Fruit fly (Drosophila melanogaster) whole organism, adult: ENCODE data around the gene CG6937.

ENCODE experiments used
- CG11617 ChIP-seq: fragments of 200-800 bp; sonication (Bioruptor generic); optimal IDR thresholded peaks from 2 replicates; lab custom pipeline; 2017; ENCODE audit warnings: mild to moderate bottlenecking, missing biosample characterization, missing genetic modification reagents, missing genetic modification characterization
- CG12768 ChIP-seq: fragments of 200-800 bp; sonication (Bioruptor generic); optimal IDR thresholded peaks from 2 replicates; lab custom pipeline; 2017; ENCODE audit warnings: missing biosample characterization, missing genetic modification characterization, mild to moderate bottlenecking, moderate library complexity, missing genetic modification reagents
- CG14711 ChIP-seq: fragments of 200-800 bp; sonication (Bioruptor generic); optimal IDR thresholded peaks from 2 replicates; lab custom pipeline; 2018; ENCODE audit warnings: missing biosample characterization, mild to moderate bottlenecking, missing genetic modification characterization, moderate library complexity
- CG1620 ChIP-seq: fragments of 200-800 bp; sonication (Bioruptor generic); optimal IDR thresholded peaks from 2 replicates; lab custom pipeline; 2016; ENCODE audit warnings: missing biosample characterization, missing genetic modification characterization
- CG33017 ChIP-seq: fragments of 200-800 bp; sonication (Bioruptor generic); optimal IDR thresholded peaks from 2 replicates; lab custom pipeline; 2018; ENCODE audit warnings: missing biosample characterization, mild to moderate bottlenecking, missing genetic modification characterization, moderate library complexity
- CG5204 ChIP-seq: fragments of 200-800 bp; sonication (Bioruptor generic); optimal IDR thresholded peaks from 2 replicates; lab custom pipeline; 2016; ENCODE audit warnings: missing biosample characterization, missing genetic modification characterization
- CG7045 ChIP-seq: fragments of 200-800 bp; sonication (Bioruptor generic); optimal IDR thresholded peaks from 2 replicates; lab custom pipeline; 2017; ENCODE audit warnings: missing biosample characterization, mild to moderate bottlenecking, missing genetic modification characterization
- CG7101 ChIP-seq: fragments of 200-800 bp; sonication (Bioruptor generic); optimal IDR thresholded peaks from 2 replicates; lab custom pipeline; 2018; ENCODE audit warnings: missing biosample characterization, mild to moderate bottlenecking, missing genetic modification characterization, moderate library complexity
- Clk ChIP-seq: fragments of 200-800 bp; sonication (Bioruptor generic); optimal IDR thresholded peaks from 2 replicates; lab custom pipeline; 2017; ENCODE audit warnings: missing biosample characterization, missing genetic modification characterization
- Crg-1 ChIP-seq: fragments of 200-800 bp; sonication (Bioruptor generic); optimal IDR thresholded peaks from 2 replicates; lab custom pipeline; 2016; ENCODE audit warnings: missing biosample characterization, missing genetic modification characterization
- Hr96 ChIP-seq: fragments of 200-800 bp; sonication (Bioruptor generic); optimal IDR thresholded peaks from 2 replicates; lab custom pipeline; 2016; ENCODE audit warnings: missing biosample characterization, missing genetic modification characterization
- Mnt ChIP-seq: fragments of 200-800 bp; sonication (Bioruptor generic); optimal IDR thresholded peaks from 2 replicates; lab custom pipeline; 2016; ENCODE audit warnings: missing biosample characterization, mild to moderate bottlenecking, missing genetic modification characterization
- bab1 ChIP-seq: fragments of 200-800 bp; sonication (Bioruptor generic); optimal IDR thresholded peaks from 3 replicates; lab custom pipeline; 2019; ENCODE audit warnings: missing biosample characterization, mild to moderate bottlenecking, missing genetic modification characterization, moderate library complexity
- cic ChIP-seq: fragments of 200-800 bp; sonication (Bioruptor generic); optimal IDR thresholded peaks from 2 replicates; lab custom pipeline; 2017; ENCODE audit warnings: missing biosample characterization, mild to moderate bottlenecking, missing genetic modification characterization, moderate library complexity
- cnc ChIP-seq, 2 experiments: fragments of >200 bp; optimal IDR thresholded peaks; 2 replicates each; lab custom pipeline; 2017
- kay ChIP-seq: fragments of 200-800 bp; sonication (Bioruptor generic); peaks from one replicate; lab custom pipeline; 2016; ENCODE audit warnings: missing biosample characterization, missing genetic modification characterization, borderline replicate concordance
- ovo ChIP-seq: fragments of 200-800 bp; sonication (Bioruptor generic); optimal IDR thresholded peaks from 2 replicates; lab custom pipeline; 2016; ENCODE audit warnings: missing biosample characterization, missing genetic modification characterization
- pad ChIP-seq: fragments of 200-800 bp; sonication (Bioruptor generic); optimal IDR thresholded peaks from 3 replicates; lab custom pipeline; 2017; ENCODE audit warnings: missing biosample characterization, missing genetic modification characterization, mild to moderate bottlenecking, moderate library complexity, missing genetic modification reagents
- tj ChIP-seq: fragments of 200-800 bp; sonication (Bioruptor generic); optimal IDR thresholded peaks from 3 replicates; lab custom pipeline; 2017; ENCODE audit warnings: missing biosample characterization, mild to moderate bottlenecking, missing genetic modification characterization, moderate library complexity
- toe ChIP-seq: fragments of 200-800 bp; sonication (Bioruptor generic); optimal IDR thresholded peaks from 2 replicates; lab custom pipeline; 2016; ENCODE audit warnings: missing biosample characterization, missing genetic modification characterization

The CG6937 gene

DNA sequence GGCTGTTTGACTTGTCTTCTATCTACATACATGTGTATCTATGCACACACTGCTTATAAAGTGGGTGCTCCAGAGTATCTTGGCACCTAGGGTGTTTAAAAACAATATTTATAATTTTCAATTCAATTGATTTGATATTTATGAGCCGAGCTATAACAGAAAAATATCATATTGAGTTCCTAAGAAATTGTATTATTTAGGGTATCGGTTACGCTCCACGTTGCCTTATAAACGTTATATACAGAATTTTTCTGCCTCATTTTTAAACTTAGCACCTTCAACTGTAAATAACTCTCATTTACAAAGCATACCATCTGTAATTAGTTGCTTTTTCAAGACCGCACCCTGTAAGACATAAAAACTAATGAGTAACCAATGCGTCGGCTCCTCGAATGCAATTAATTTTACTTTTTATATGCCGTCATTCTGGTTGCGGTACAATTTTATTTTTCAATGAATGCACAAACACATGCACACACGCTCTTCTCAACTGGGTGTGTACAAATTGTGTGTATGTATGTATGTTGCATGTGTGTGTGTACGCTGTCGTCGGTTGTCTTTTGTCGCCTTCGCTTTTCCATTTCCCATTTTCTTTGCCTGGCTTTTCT is 6.2 kb downstream of the CG6937 start:
- TF ChIP-seq CG12768 (GFP tag; lab: Kevin White, UChicago) = no peak
- TF ChIP-seq cic (GFP tag; lab: Kevin White, UChicago) = no peak
- no peak for TF ChIP-seq Hr96 (GFP tag; lab: Kevin White, UChicago)
- no peak for TF ChIP-seq CG14711 (tag; lab: Kevin White, UChicago)
- no peak for TF ChIP-seq CG5204 (GFP tag; lab: Kevin White, UChicago)
- no peak for TF ChIP-seq kay (GFP tag; lab: Kevin White, UChicago)
- TF ChIP-seq cnc (optimal IDR thresholded peaks at IDR 0.05; lab: Kevin White, UChicago) = no peak
- TF ChIP-seq CG11617 = no peak
- TF ChIP-seq Mnt (GFP tag; lab: Kevin White, UChicago) = no peak
- no peak for TF ChIP-seq ovo (GFP tag; lab: Kevin White, UChicago)
- no peak for TF ChIP-seq CG33017 (tag; lab: Kevin White, UChicago)
- no peak for TF ChIP-seq Clk (GFP tag; lab: Kevin White, UChicago)
- TF ChIP-seq CG7101 (tag; lab: Kevin White, UChicago) = no peak
- no peak for TF ChIP-seq CG7045 (GFP tag; lab: Kevin White, UChicago)
- TF ChIP-seq Crg-1 (GFP tag; lab: Kevin White, UChicago) = no peak
- TF ChIP-seq CG1620 (GFP tag; lab: Kevin White, UChicago) = no peak
- no peak for TF ChIP-seq toe (GFP tag; lab: Kevin White, UChicago)
- no peak for TF ChIP-seq tj (GFP tag; lab: Kevin White, UChicago)
- no peak for TF ChIP-seq pad (GFP tag; lab: Kevin White, UChicago)

dm6 chr3R:22594257-22594656 is 9.7 kb downstream of the CG6937 start:
- no peak for TF ChIP-seq pad (GFP tag; lab: Kevin White, UChicago)

DNA sequence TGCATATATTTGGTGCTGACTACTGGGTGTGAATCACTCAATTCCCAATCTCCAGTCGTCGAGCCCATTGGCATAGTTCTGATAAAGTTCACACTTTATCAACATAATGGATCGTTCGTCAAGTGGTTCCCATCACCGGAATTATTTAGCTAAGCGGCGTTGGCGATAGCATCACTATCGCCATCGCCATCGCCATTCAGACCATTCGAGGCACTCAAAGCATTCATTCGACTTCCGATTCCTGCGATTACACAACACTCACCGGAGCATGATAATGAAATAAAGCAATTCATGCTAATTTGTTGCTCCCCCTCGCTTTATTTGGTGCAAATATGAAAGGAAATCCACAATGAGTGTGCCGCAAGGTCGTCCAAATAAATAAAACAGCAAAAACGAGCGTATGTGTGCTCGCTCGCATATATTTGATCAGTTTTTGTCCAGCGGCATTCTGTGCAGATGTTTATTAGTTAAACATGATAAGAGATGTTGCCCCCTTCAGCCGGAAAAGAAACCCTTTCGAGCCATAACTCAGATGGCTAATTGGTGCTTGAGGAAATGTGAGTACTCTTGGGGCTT is 10.8 kb downstream of the CG6937 start:
- TF ChIP-seq cic (GFP tag; lab: Kevin White, UChicago) (no peak), Hr96 (GFP tag; lab: Kevin White, UChicago) (no peak), bab1 (no peak), kay (GFP tag; lab: Kevin White, UChicago) (no peak), CG7101 (tag; lab: Kevin White, UChicago) (no peak), CG11617 (no peak), tj (GFP tag; lab: Kevin White, UChicago) (no peak), CG14711 (tag; lab: Kevin White, UChicago) (no peak)

DNA sequence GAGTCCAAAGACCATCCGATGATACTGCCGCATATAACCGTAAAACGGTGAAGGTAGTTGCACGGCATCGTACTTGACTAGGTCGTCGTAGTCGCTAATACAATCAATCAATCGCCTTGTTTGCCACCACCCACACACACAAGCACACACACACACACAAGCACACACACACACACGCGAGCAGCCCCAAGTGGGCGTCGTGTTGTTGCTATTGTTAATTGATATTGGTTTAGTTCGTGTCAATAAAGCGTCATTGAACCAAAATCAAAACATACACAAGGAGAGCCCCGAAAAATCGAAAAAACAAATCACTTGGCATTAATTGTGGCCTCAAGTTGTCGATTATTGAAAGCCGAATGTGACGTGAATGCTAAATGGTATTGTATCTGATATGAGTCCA is 11.9 kb downstream of the CG6937 start:
- no peak for TF ChIP-seq CG12768 (GFP tag; lab: Kevin White, UChicago)
- no peak for TF ChIP-seq CG33017 (tag; lab: Kevin White, UChicago)
- no peak for TF ChIP-seq bab1
- TF ChIP-seq Hr96 (GFP tag; lab: Kevin White, UChicago) = no peak
- TF ChIP-seq ovo (GFP tag; lab: Kevin White, UChicago) = no peak
- TF ChIP-seq cic (GFP tag; lab: Kevin White, UChicago) = no peak
- TF ChIP-seq CG7101 (tag; lab: Kevin White, UChicago) = no peak
- TF ChIP-seq Clk (GFP tag; lab: Kevin White, UChicago) = no peak
- TF ChIP-seq CG5204 (GFP tag; lab: Kevin White, UChicago) = no peak
- TF ChIP-seq Crg-1 (GFP tag; lab: Kevin White, UChicago) = no peak
- no peak for TF ChIP-seq kay (GFP tag; lab: Kevin White, UChicago)
- no peak for TF ChIP-seq CG14711 (tag; lab: Kevin White, UChicago)

DNA sequence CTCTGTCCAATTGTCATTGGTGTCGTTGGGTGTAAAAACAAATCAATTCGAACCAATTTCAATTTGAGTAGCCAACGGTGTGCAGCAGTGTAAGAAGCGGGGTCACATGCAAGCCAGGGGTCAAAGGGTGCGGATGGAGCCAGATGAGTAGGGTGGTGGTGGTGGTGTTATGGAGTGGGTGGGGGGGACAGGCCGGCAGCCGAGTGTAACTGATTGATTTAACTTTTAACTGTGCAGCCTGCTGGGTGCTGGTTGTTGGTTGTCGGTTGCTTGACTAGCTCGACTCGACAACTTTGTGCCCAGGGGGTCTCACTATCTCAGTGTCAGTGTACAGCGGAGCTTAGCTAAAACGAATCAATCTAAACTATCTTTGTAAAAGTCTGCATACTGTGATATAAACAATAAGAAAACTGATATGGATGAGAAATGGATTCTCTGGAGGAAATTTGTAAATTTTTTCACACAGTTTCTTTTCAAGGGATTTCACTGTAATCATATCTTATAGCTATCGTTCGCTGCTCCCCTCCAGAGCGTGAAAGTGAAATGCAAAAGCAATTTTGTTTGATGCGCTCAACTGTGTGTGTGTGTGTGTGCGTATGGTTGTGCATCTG is 12.9 kb downstream of the CG6937 start:
- TF ChIP-seq CG33017 (tag; lab: Kevin White, UChicago) (peak; percentile 73), CG7045 (GFP tag; lab: Kevin White, UChicago) (peak; percentile 57), ovo (GFP tag; lab: Kevin White, UChicago) (no peak), kay (GFP tag; lab: Kevin White, UChicago) (no peak), Hr96 (GFP tag; lab: Kevin White, UChicago) (peak; percentile 58), CG14711 (tag; lab: Kevin White, UChicago) (no peak), CG12768 (GFP tag; lab: Kevin White, UChicago) (peak; percentile 83), Crg-1 (GFP tag; lab: Kevin White, UChicago) (no peak), cic (GFP tag; lab: Kevin White, UChicago) (no peak), pad (GFP tag; lab: Kevin White, UChicago) (peak; percentile 15), Clk (GFP tag; lab: Kevin White, UChicago) (peak; percentile 51), bab1 (no peak), CG11617 (no peak), CG5204 (GFP tag; lab: Kevin White, UChicago) (peak; percentile 31), CG7101 (tag; lab: Kevin White, UChicago) (peak; percentile 62), Mnt (GFP tag; lab: Kevin White, UChicago) (no peak)

DNA sequence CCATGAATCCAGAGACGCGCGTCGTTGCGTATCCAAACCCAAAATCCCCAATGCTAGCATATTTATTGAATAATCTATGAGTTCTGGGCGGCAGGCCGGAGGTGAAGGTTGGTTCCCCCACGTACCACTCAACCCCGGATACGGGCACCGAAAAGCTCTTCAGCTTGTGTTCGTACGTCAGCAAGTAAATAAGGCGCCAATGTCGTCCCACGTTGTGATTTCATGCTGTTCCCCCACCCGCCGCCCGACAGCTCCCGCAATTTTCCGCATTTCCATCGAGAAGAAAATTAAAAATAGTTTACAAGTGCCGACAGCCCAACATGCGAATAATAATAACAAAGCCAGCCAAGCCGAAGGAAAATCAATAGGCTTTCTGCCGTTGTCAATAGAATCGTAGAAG is 14.2 kb downstream of the CG6937 start:
- no peak for TF ChIP-seq Mnt (GFP tag; lab: Kevin White, UChicago)
- TF ChIP-seq CG14711 (tag; lab: Kevin White, UChicago) = no peak
- no peak for TF ChIP-seq CG12768 (GFP tag; lab: Kevin White, UChicago)
- TF ChIP-seq CG7045 (GFP tag; lab: Kevin White, UChicago) = no peak
- no peak for TF ChIP-seq Clk (GFP tag; lab: Kevin White, UChicago)
- no peak for TF ChIP-seq ovo (GFP tag; lab: Kevin White, UChicago)
- TF ChIP-seq cnc (optimal IDR thresholded peaks at IDR 0.05; lab: Kevin White, UChicago) = no peak
- TF ChIP-seq CG7101 (tag; lab: Kevin White, UChicago) = no peak
- TF ChIP-seq bab1 = no peak
- no peak for TF ChIP-seq CG11617
- no peak for TF ChIP-seq CG33017 (tag; lab: Kevin White, UChicago)
